Worm (Caenorhabditis elegans) whole organism, L2 larva: ENCODE data around the gene cest-3.

ENCODE experiments used
- F13H6.1 ChIP-seq: sonication (generic microtip); optimal IDR thresholded peaks from 2 replicates; lab custom pipeline; 2016; ENCODE audit warnings: missing genetic modification characterization, missing compliant biosample characterization
- R02D3.7 ChIP-seq: fragments of 150-350 bp; optimal IDR thresholded peaks from 2 replicates; lab custom pipeline; 2014; ENCODE audit warnings: missing biosample characterization, missing genetic modification characterization
- ZK546.5 ChIP-seq: sonication (generic microtip); optimal IDR thresholded peaks from 2 replicates; lab custom pipeline; 2017; ENCODE audit warnings: missing biosample characterization, missing genetic modification characterization
- alr-1 ChIP-seq: fragments of 150-350 bp; optimal IDR thresholded peaks from 2 replicates; lab custom pipeline; 2014; ENCODE audit warnings: missing biosample characterization, missing genetic modification characterization
- aly-2 ChIP-seq: fragments of 150-350 bp; optimal IDR thresholded peaks from 2 replicates; lab custom pipeline; 2014; ENCODE audit warnings: missing biosample characterization, missing genetic modification characterization
- ceh-82 ChIP-seq: fragments of 150-350 bp; optimal IDR thresholded peaks from 2 replicates; lab custom pipeline; 2014; ENCODE audit warnings: missing biosample characterization, missing genetic modification characterization
- crh-2 ChIP-seq: sonication (generic microtip); optimal IDR thresholded peaks from 2 replicates; lab custom pipeline; 2017; ENCODE audit warnings: missing biosample characterization, missing genetic modification characterization
- dmd-4 ChIP-seq: sonication (generic microtip); optimal IDR thresholded peaks from 2 replicates; lab custom pipeline; 2017; ENCODE audit warnings: missing biosample characterization, missing genetic modification characterization
- elt-3 ChIP-seq: sonication (generic microtip); optimal IDR thresholded peaks from 2 replicates; lab custom pipeline; 2017; ENCODE audit warnings: missing biosample characterization, missing genetic modification characterization
- fos-1 ChIP-seq: fragments of 150-350 bp; optimal IDR thresholded peaks from 2 replicates; lab custom pipeline; 2014; ENCODE audit warnings: missing biosample characterization, missing genetic modification characterization
- gmeb-1 ChIP-seq: fragments of 150-350 bp; optimal IDR thresholded peaks from 2 replicates; lab custom pipeline; 2014; ENCODE audit warnings: missing biosample characterization, missing genetic modification characterization
- lin-11 ChIP-seq: fragments of 150-350 bp; sonication (generic microtip); optimal IDR thresholded peaks from 2 replicates; lab custom pipeline; 2014; ENCODE audit warnings: missing biosample characterization, missing genetic modification characterization, inconsistent platforms, mixed read lengths
- lin-13 ChIP-seq: fragments of 150-350 bp; optimal IDR thresholded peaks from 2 replicates; lab custom pipeline; 2014; ENCODE audit warnings: missing biosample characterization, missing genetic modification reagents, missing genetic modification characterization
- mab-5 ChIP-seq: fragments of 150-350 bp; optimal IDR thresholded peaks from 2 replicates; lab custom pipeline; 2014; ENCODE audit warnings: missing biosample characterization, missing genetic modification characterization
- mbf-1 ChIP-seq: sonication (generic microtip); optimal IDR thresholded peaks from 2 replicates; lab custom pipeline; 2017; ENCODE audit warnings: missing biosample characterization, missing genetic modification characterization
- mdl-1 ChIP-seq, 2 experiments: fragments of 150-350 bp in 1 of 2; sonication (generic microtip) in 1 of 2; optimal IDR thresholded peaks; 2 replicates each; lab custom pipeline; 2017; ENCODE audit warnings: missing biosample characterization in 2 of 2, missing genetic modification characterization in 2 of 2
- nhr-10 ChIP-seq: sonication (generic microtip); optimal IDR thresholded peaks from 2 replicates; lab custom pipeline; 2017; ENCODE audit warnings: missing biosample characterization, missing genetic modification characterization
- nhr-12 ChIP-seq: fragments of 150-350 bp; optimal IDR thresholded peaks from 2 replicates; lab custom pipeline; 2014; ENCODE audit warnings: missing biosample characterization, missing genetic modification characterization
- nhr-21 ChIP-seq: fragments of 150-350 bp; optimal IDR thresholded peaks from 2 replicates; lab custom pipeline; 2014; ENCODE audit warnings: missing biosample characterization, missing genetic modification characterization
- nhr-23 ChIP-seq: fragments of 150-350 bp; optimal IDR thresholded peaks from 2 replicates; lab custom pipeline; 2014; ENCODE audit warnings: missing biosample characterization, missing genetic modification reagents, missing genetic modification characterization
- nhr-237 ChIP-seq: fragments of 150-350 bp; optimal IDR thresholded peaks from 2 replicates; lab custom pipeline; 2014; ENCODE audit warnings: missing biosample characterization, missing genetic modification characterization
- nhr-25 ChIP-seq: fragments of 150-350 bp; sonication (generic microtip); optimal IDR thresholded peaks from 3 replicates; lab custom pipeline; 2014; ENCODE audit warnings: missing biosample characterization, missing genetic modification characterization
- nhr-6 ChIP-seq: fragments of 150-350 bp; optimal IDR thresholded peaks from 2 replicates; lab custom pipeline; 2014; ENCODE audit warnings: missing biosample characterization, missing genetic modification characterization
- nhr-77 ChIP-seq: fragments of 150-350 bp; optimal IDR thresholded peaks from 2 replicates; lab custom pipeline; 2014; ENCODE audit warnings: missing biosample characterization, missing genetic modification characterization
- peb-1 ChIP-seq: fragments of 150-350 bp; optimal IDR thresholded peaks from 2 replicates; lab custom pipeline; 2014; ENCODE audit warnings: missing biosample characterization, missing genetic modification characterization
- sem-4 ChIP-seq: fragments of 150-350 bp; optimal IDR thresholded peaks from 2 replicates; lab custom pipeline; 2014; ENCODE audit warnings: missing biosample characterization, missing genetic modification reagents, missing genetic modification characterization
- sma-3 ChIP-seq: sonication (generic microtip); optimal IDR thresholded peaks from 2 replicates; lab custom pipeline; 2016; ENCODE audit warnings: missing genetic modification reagents, missing genetic modification characterization, missing compliant biosample characterization
- snpc-4 ChIP-seq: fragments of 150-350 bp; optimal IDR thresholded peaks from 2 replicates; lab custom pipeline; 2014; ENCODE audit warnings: missing biosample characterization, missing genetic modification characterization
- unc-39 ChIP-seq: fragments of 150-350 bp; optimal IDR thresholded peaks from 2 replicates; lab custom pipeline; 2014; ENCODE audit warnings: missing biosample characterization, missing genetic modification characterization
- unc-55 ChIP-seq: fragments of 150-350 bp; sonication (generic microtip); optimal IDR thresholded peaks from 3 replicates; lab custom pipeline; 2014; ENCODE audit warnings: missing biosample characterization, missing genetic modification reagents, missing genetic modification characterization
- unc-62 ChIP-seq: fragments of 150-350 bp; optimal IDR thresholded peaks from 2 replicates; lab custom pipeline; 2014; ENCODE audit warnings: missing biosample characterization, missing genetic modification reagents, missing genetic modification characterization
- ztf-1 ChIP-seq: fragments of 200-800 bp; sonication (Bioruptor generic); conservative IDR thresholded peaks from 2 replicates; pipeline ENCODE4 v1.3.6; 2022; ENCODE audit warnings: missing genetic modification characterization, missing compliant biosample characterization
- ztf-11 ChIP-seq: sonication (generic microtip); optimal IDR thresholded peaks from 2 replicates; lab custom pipeline; 2017; ENCODE audit warnings: missing biosample characterization, missing genetic modification characterization

cest-3 gene

ce11 chrX:12222723-12223122 lies 18.7 kb upstream of the cest-3 start:
- TF ChIP-seq nhr-23 (tag; lab: Kevin White, UChicago) (no peak), peb-1 (tag; lab: Kevin White, UChicago) (no peak), gmeb-1 (tag; lab: Kevin White, UChicago) (no peak), mbf-1 (tag; lab: Kevin White, UChicago) (no peak), dmd-4 (tag; lab: Kevin White, UChicago) (no peak), nhr-25 (no peak), nhr-237 (no peak), ztf-1 (GFP tag; lab: Robert Waterston, UW) (no peak), mdl-1 (tag; optimal IDR thresholded peaks at IDR 0.05; lab: Kevin White, UChicago) (no peak), alr-1 (tag; lab: Kevin White, UChicago) (no peak), nhr-21 (no peak)

DNA sequence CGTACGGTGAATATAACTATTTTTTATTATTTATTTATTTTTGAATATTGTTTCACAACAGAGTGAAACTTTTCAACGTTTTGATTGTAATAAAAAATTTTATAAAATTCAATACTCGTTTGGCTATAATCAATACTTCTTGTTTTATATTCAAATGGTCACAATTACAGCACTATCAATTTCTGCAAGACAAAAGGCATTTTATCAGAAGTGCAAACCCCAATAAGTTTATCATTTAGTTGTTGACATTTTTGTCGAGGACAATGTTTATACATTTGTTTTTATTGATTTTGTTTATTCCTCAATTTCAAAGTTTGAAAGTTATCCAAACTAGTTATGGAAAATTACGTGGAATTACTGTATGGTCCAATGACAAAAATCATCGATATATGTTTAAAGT lies 15.5 kb upstream of the cest-3 start, which contains the start of gene cest-9.1:
Gene cest-9.1 (plus strand): TSS at position 213 of the 400 bp plus-strand sequence.
- TF ChIP-seq ZK546.5 (tag; lab: Kevin White, UChicago) (no peak), fos-1 (peak; percentile 57), nhr-12 (tag; lab: Kevin White, UChicago) (no peak), mbf-1 (tag; lab: Kevin White, UChicago) (no peak), nhr-237 (no peak), aly-2 (tag; lab: Kevin White, UChicago) (no peak), ztf-11 (tag; lab: Kevin White, UChicago) (no peak), mab-5 (tag; lab: Kevin White, UChicago) (no peak)

DNA sequence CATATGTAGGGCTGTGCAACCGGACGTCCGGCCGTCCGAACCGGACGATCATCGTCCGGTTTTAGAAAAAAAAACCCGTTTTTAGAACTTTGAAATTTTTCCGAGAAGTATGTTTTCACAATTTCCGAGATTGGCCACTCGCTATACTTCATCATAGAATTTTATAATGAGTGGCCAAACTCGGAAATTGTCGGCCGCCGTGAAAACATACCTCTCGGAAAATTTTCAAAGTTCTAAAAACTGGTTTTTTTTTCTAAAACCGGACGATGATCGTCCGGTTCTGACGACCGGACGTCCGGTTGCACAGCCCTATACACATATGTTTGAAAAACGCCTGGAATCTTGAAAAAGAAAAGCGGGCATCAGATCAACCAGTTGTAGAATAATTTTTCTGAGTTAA lies 14.3 kb upstream of the cest-3 start:
- no peak for TF ChIP-seq alr-1 (tag; lab: Kevin White, UChicago)
- TF ChIP-seq unc-39 (tag; lab: Kevin White, UChicago) = no peak
- no peak for TF ChIP-seq R02D3.7 (tag; lab: Kevin White, UChicago)
- TF ChIP-seq nhr-77 = no peak
- no peak for TF ChIP-seq snpc-4 (tag; lab: Kevin White, UChicago)
- TF ChIP-seq peb-1 (tag; lab: Kevin White, UChicago) = no peak

- TF ChIP-seq lin-11 (tag; lab: Kevin White, UChicago) (no peak), ztf-1 (GFP tag; lab: Robert Waterston, UW) (no peak), sem-4 (tag; lab: Kevin White, UChicago) (no peak), nhr-10 (tag; lab: Kevin White, UChicago) (no peak), peb-1 (tag; lab: Kevin White, UChicago) (no peak), nhr-6 (no peak), mab-5 (tag; lab: Kevin White, UChicago) (no peak), unc-39 (tag; lab: Kevin White, UChicago) (no peak), nhr-237 (no peak), sma-3 (GFP tag; lab: Kevin White, UChicago) (no peak), R02D3.7 (tag; lab: Kevin White, UChicago) (no peak), unc-55 (GFP tag; lab: Kevin White, UChicago) (no peak), lin-13 (no peak), F13H6.1 (no peak), ceh-82 (tag; lab: Kevin White, UChicago) (no peak)
Observed at ce11 chrX:12229651-12230050, 11.8 kb upstream of the cest-3 start, which contains the start of gene cest-7. cest-7 (plus strand) TSS chrX:12229951.

ce11 chrX:12230357-12230756 lies 11.1 kb upstream of the cest-3 start:
- TF ChIP-seq elt-3 = no peak
- peak; percentile 11 for TF ChIP-seq fos-1

- TF ChIP-seq ceh-82 (tag; lab: Kevin White, UChicago) = no peak
- TF ChIP-seq fos-1 = peak; percentile 39
- TF ChIP-seq unc-62 (GFP tag; lab: Kevin White, UChicago) = no peak
- peak; percentile 6 for TF ChIP-seq crh-2 (tag; lab: Kevin White, UChicago)
- TF ChIP-seq peb-1 (tag; lab: Kevin White, UChicago) = no peak
Observed at ce11 chrX:12234424-12234823, 7.0 kb upstream of the cest-3 start.
